Fruit fly (Drosophila melanogaster) whole organism, wandering third instar larva: Measurements from ENCODE around the gene Invadolysin.

Source experiments
- Abd-B ChIP-seq: fragments of >200 bp; optimal IDR thresholded peaks from 2 replicates; lab custom pipeline; 2017; ENCODE audit warnings: missing biosample characterization, missing genetic modification characterization
- CG32264 ChIP-seq: fragments of 200-800 bp; sonication (Bioruptor generic); optimal IDR thresholded peaks from 2 replicates; lab custom pipeline; 2016; ENCODE audit warnings: missing biosample characterization, missing genetic modification characterization
- CG9705 ChIP-seq: fragments of 200-800 bp; sonication (Bioruptor generic); optimal IDR thresholded peaks from 2 replicates; lab custom pipeline; 2018; ENCODE audit warnings: missing biosample characterization, mild to moderate bottlenecking, missing genetic modification characterization
- CrebA ChIP-seq: fragments of 200-800 bp; sonication (Bioruptor generic); optimal IDR thresholded peaks from 2 replicates; lab custom pipeline; 2016; ENCODE audit warnings: missing biosample characterization, mild to moderate bottlenecking, missing genetic modification characterization, borderline replicate concordance
- Dfd ChIP-seq: fragments of >200 bp; optimal IDR thresholded peaks from 2 replicates; lab custom pipeline; 2017; ENCODE audit warnings: missing biosample characterization, missing genetic modification characterization
- Dif ChIP-seq: fragments of 200-275, 200-300 bp; sonication (Bioruptor generic); optimal IDR thresholded peaks from 2 replicates; lab custom pipeline; 2018; ENCODE audit warnings: missing biosample characterization, missing genetic modification characterization; ENCODE audit not compliant: partially characterized antibody
- GATAd ChIP-seq: sonication (Bioruptor generic); optimal IDR thresholded peaks from 2 replicates; lab custom pipeline; 2016; ENCODE audit warnings: missing biosample characterization, missing genetic modification characterization
- HLH106 ChIP-seq: fragments of 200-800 bp; optimal IDR thresholded peaks from 3 replicates; lab custom pipeline; 2019; ENCODE audit warnings: missing biosample characterization, mild to moderate bottlenecking, missing genetic modification characterization, moderate library complexity
- Hnf4 ChIP-seq: fragments of 200-800 bp; sonication (Bioruptor generic); optimal IDR thresholded peaks from 2 replicates; lab custom pipeline; 2016; ENCODE audit warnings: missing biosample characterization, mild to moderate bottlenecking, missing genetic modification characterization
- Hr83 ChIP-seq: fragments of 200-300 bp; sonication (Bioruptor generic); optimal IDR thresholded peaks from 2 replicates; lab custom pipeline; 2016; ENCODE audit warnings: missing biosample characterization, mild to moderate bottlenecking, missing genetic modification characterization, moderate library complexity; ENCODE audit not compliant: poor library complexity, severe bottlenecking
- Jra ChIP-seq: sonication (Bioruptor generic); optimal IDR thresholded peaks from 2 replicates; lab custom pipeline; 2016; ENCODE audit warnings: missing biosample characterization, missing genetic modification characterization
- Mio ChIP-seq: sonication (Bioruptor generic); optimal IDR thresholded peaks from 2 replicates; lab custom pipeline; 2016; ENCODE audit warnings: missing biosample characterization, missing genetic modification characterization
- Myc ChIP-seq: fragments of >200 bp; optimal IDR thresholded peaks from 2 replicates; lab custom pipeline; 2017
- N ChIP-seq: fragments of >200 bp; optimal IDR thresholded peaks from 2 replicates; lab custom pipeline; 2018; ENCODE audit warnings: missing biosample characterization, missing external identifiers, missing genetic modification characterization
- OdsH ChIP-seq: fragments of 200-800 bp; sonication (Bioruptor generic); optimal IDR thresholded peaks from 2 replicates; lab custom pipeline; 2016; ENCODE audit warnings: missing biosample characterization, mild to moderate bottlenecking, missing genetic modification characterization
- Rel ChIP-seq, 2 experiments: fragments of 200-800 bp; sonication (Bioruptor generic) in 1 of 2; optimal IDR thresholded peaks; 2 replicates in 1 of 2; 3 replicates in 1 of 2; lab custom pipeline; 2016 to 2019; ENCODE audit warnings: mild to moderate bottlenecking in 2 of 2, missing biosample characterization in 2 of 2, missing genetic modification characterization in 2 of 2, moderate library complexity in 1 of 2
- br ChIP-seq: fragments of 200-800 bp; sonication (Bioruptor generic); optimal IDR thresholded peaks from 2 replicates; lab custom pipeline; 2016; ENCODE audit warnings: missing biosample characterization, missing genetic modification characterization
- brk ChIP-seq: fragments of 200-800 bp; sonication (Bioruptor generic); optimal IDR thresholded peaks from 2 replicates; lab custom pipeline; 2016; ENCODE audit warnings: missing biosample characterization, mild to moderate bottlenecking, missing genetic modification characterization
- dl ChIP-seq, 2 experiments: fragments of 175-275, 200-275 bp in 1 of 2; fragments of 200-275 bp in 1 of 2; sonication (Bioruptor generic); optimal IDR thresholded peaks; lab custom pipeline; 2018; ENCODE audit warnings: mild to moderate bottlenecking in 2 of 2, missing biosample characterization in 2 of 2, missing genetic modification characterization in 2 of 2, moderate library complexity in 2 of 2; ENCODE audit not compliant: partially characterized antibody in 2 of 2, insufficient read depth in 1 of 2
- dsf ChIP-seq: sonication (Bioruptor generic); optimal IDR thresholded peaks from 2 replicates; lab custom pipeline; 2016; ENCODE audit warnings: missing biosample characterization, missing genetic modification characterization, borderline replicate concordance
- ey ChIP-seq: fragments of 200-800 bp; sonication (Bioruptor generic); optimal IDR thresholded peaks from 2 replicates; lab custom pipeline; 2016; ENCODE audit warnings: missing biosample characterization, missing genetic modification characterization
- foxo ChIP-seq, 2 experiments: fragments of 200-800 bp; sonication (Bioruptor generic); optimal IDR thresholded peaks; 2 replicates in 1 of 2; 3 replicates in 1 of 2; lab custom pipeline; 2016 to 2017; ENCODE audit warnings: missing biosample characterization in 2 of 2, missing genetic modification characterization in 2 of 2
- fru ChIP-seq: fragments of 200-800 bp; sonication (Bioruptor generic); optimal IDR thresholded peaks from 3 replicates; lab custom pipeline; 2016; ENCODE audit warnings: missing biosample characterization, mild to moderate bottlenecking, missing genetic modification characterization
- jim ChIP-seq: fragments of 175-275, 200-325 bp; sonication (Bioruptor generic); optimal IDR thresholded peaks from 2 replicates; lab custom pipeline; 2016; ENCODE audit warnings: missing biosample characterization, mild to moderate bottlenecking, missing genetic modification characterization
- lola ChIP-seq: fragments of >200 bp; optimal IDR thresholded peaks from 2 replicates; lab custom pipeline; 2017; ENCODE audit warnings: missing biosample characterization, missing genetic modification characterization
- pan ChIP-seq: fragments of >200 bp; optimal IDR thresholded peaks from 2 replicates; lab custom pipeline; 2017
- psq ChIP-seq: fragments of 200-800 bp; sonication (Bioruptor generic); optimal IDR thresholded peaks from 3 replicates; lab custom pipeline; 2017; ENCODE audit warnings: missing biosample characterization, mild to moderate bottlenecking, missing genetic modification characterization, moderate library complexity
- rgr ChIP-seq: fragments of 200-800 bp; sonication (Bioruptor generic); optimal IDR thresholded peaks from 3 replicates; lab custom pipeline; 2016; ENCODE audit warnings: missing biosample characterization, mild to moderate bottlenecking, missing genetic modification characterization
- sage ChIP-seq: fragments of 200-800 bp; sonication (Bioruptor generic); optimal IDR thresholded peaks from 2 replicates; lab custom pipeline; 2016; ENCODE audit warnings: missing biosample characterization, mild to moderate bottlenecking, missing genetic modification characterization
- sv ChIP-seq: fragments of 200-800 bp; sonication (Bioruptor generic); optimal IDR thresholded peaks from 3 replicates; lab custom pipeline; 2016; ENCODE audit warnings: missing biosample characterization, missing genetic modification characterization
- usp ChIP-seq: fragments of >200 bp; optimal IDR thresholded peaks from 2 replicates; lab custom pipeline; 2017; ENCODE audit warnings: missing biosample characterization, missing genetic modification characterization
- woc ChIP-seq: sonication (Bioruptor generic); optimal IDR thresholded peaks from 2 replicates; lab custom pipeline; 2016; ENCODE audit warnings: missing biosample characterization, mild to moderate bottlenecking, missing genetic modification characterization

Invadolysin gene

dm6 chr3R:10135011-10135410 is 9.5 kb upstream of the Invadolysin start:
- TF ChIP-seq Myc (no peak), Rel (GFP tag; optimal IDR thresholded peaks at IDR 0.05; lab: Kevin White, UChicago) (no peak), Rel (tag; optimal IDR thresholded peaks at IDR 0.05; lab: Kevin White, UChicago) (no peak), Mio (no peak), rgr (GFP tag; lab: Kevin White, UChicago) (no peak), psq (GFP tag; lab: Kevin White, UChicago) (no peak), br (GFP tag; lab: Kevin White, UChicago) (no peak), dl (GFP tag; optimal IDR thresholded peaks at IDR 0.05; lab: Kevin White, UChicago; ENCODE audit: insufficient read depth in 1 of 2, partially characterized antibody in 2 of 2) (no peak), usp (GFP tag; lab: Kevin White, UChicago) (no peak), lola (no peak), pan (lab: Kevin White, UChicago) (no peak), Jra (GFP tag; lab: Kevin White, UChicago) (no peak), ey (GFP tag; lab: Kevin White, UChicago) (no peak), woc (GFP tag; lab: Kevin White, UChicago) (no peak), Dif (GFP tag; lab: Kevin White, UChicago) (no peak), GATAd (no peak), Abd-B (GFP tag; lab: Kevin White, UChicago) (no peak), HLH106 (no peak), sage (GFP tag; lab: Kevin White, UChicago) (no peak)

dm6 chr3R:10137801-10138200 is 6.7 kb upstream of the Invadolysin start:
- TF ChIP-seq ey (GFP tag; lab: Kevin White, UChicago) (no peak), Jra (GFP tag; lab: Kevin White, UChicago) (no peak), Hr83 (GFP tag; lab: Kevin White, UChicago) (no peak), usp (GFP tag; lab: Kevin White, UChicago) (no peak), OdsH (GFP tag; lab: Kevin White, UChicago) (no peak), CrebA (GFP tag; lab: Kevin White, UChicago) (no peak), rgr (GFP tag; lab: Kevin White, UChicago) (no peak), Abd-B (GFP tag; lab: Kevin White, UChicago) (no peak), fru (GFP tag; lab: Kevin White, UChicago) (no peak), jim (GFP tag; lab: Kevin White, UChicago) (no peak), lola (no peak), Hnf4 (no peak), brk (GFP tag; lab: Kevin White, UChicago) (no peak), br (GFP tag; lab: Kevin White, UChicago) (no peak), CG9705 (GFP tag; lab: Kevin White, UChicago) (no peak), Dif (GFP tag; lab: Kevin White, UChicago) (no peak), GATAd (no peak)
- TF ChIP-seq, all 38 proteins: peak for 0

- no peak for TF ChIP-seq sage (GFP tag; lab: Kevin White, UChicago)
- no peak for TF ChIP-seq woc (GFP tag; lab: Kevin White, UChicago)
- no peak for TF ChIP-seq Dif (GFP tag; lab: Kevin White, UChicago)
- TF ChIP-seq N, result no peak
- TF ChIP-seq sv, result no peak
- TF ChIP-seq foxo (GFP tag; optimal IDR thresholded peaks at IDR 0.05; lab: Kevin White, UChicago), result no peak
- no peak for TF ChIP-seq dsf (GFP tag; lab: Kevin White, UChicago)
- TF ChIP-seq Abd-B (GFP tag; lab: Kevin White, UChicago), result no peak
- TF ChIP-seq Hnf4, result no peak
- TF ChIP-seq lola, result no peak
- no peak for TF ChIP-seq OdsH (GFP tag; lab: Kevin White, UChicago)
- TF ChIP-seq Rel (GFP tag; optimal IDR thresholded peaks at IDR 0.05; lab: Kevin White, UChicago), result no peak
- no peak for TF ChIP-seq Rel (tag; optimal IDR thresholded peaks at IDR 0.05; lab: Kevin White, UChicago)
- no peak for TF ChIP-seq usp (GFP tag; lab: Kevin White, UChicago)
- no peak for TF ChIP-seq CG32264 (GFP tag; lab: Kevin White, UChicago)
- TF ChIP-seq CrebA (GFP tag; lab: Kevin White, UChicago), result no peak
- no peak for TF ChIP-seq psq (GFP tag; lab: Kevin White, UChicago)
- no peak for TF ChIP-seq Dfd (GFP tag; lab: Kevin White, UChicago)
- TF ChIP-seq fru (GFP tag; lab: Kevin White, UChicago), result no peak
- no peak for TF ChIP-seq Jra (GFP tag; lab: Kevin White, UChicago)
These were observed 5.6 kb upstream of the Invadolysin start for dm6 chr3R:10138900-10139299.
